Worm (Caenorhabditis elegans): ENCODE results near the gene saeg-1.
A peak's percentile ranks its signal among the peaks of the same experiment; 100 is the strongest.

Gene saeg-1

DNA sequence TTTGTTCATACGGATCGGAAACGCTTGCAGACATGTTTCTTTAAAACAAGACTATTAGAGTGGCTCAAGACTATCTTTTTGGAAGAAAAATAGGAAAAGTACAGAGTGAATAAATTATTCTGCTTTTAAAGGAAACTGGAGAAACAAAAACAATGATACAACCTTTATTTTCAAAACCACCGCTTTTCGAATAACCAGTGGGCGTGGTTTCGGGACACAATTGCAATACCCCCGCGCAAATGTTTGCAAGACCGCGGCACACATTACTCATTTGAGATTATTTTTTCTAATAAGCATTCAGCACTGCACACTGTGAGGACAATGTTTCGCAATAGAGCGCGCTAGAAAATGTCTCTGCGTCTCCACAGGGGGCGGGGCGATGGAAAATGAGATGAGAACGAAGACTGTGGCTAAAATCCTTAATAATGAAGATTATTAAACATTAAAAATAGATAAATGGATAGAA lies 57.6 kb downstream of the saeg-1 start, which contains the start of gene plrg-1 (continued):
- peak; percentile 60 for TF ChIP-seq pag-3 (tag; optimal IDR thresholded peaks at IDR 0.05; ENCODE audit: borderline replicate concordance)
- peak; percentile 58 for TF ChIP-seq ceh-48 (tag; optimal IDR thresholded peaks at IDR 0.05)
- TF ChIP-seq hlh-15 (tag; optimal IDR thresholded peaks at IDR 0.05), result peak; percentile 67
- peak; percentile 37 for TF ChIP-seq odd-2 (tag; optimal IDR thresholded peaks at IDR 0.05)
- TF ChIP-seq lim-6 (tag; optimal IDR thresholded peaks at IDR 0.05), result peak; percentile 74
- peak; percentile 49 for TF ChIP-seq pax-1 (tag; optimal IDR thresholded peaks at IDR 0.05)
- TF ChIP-seq dmd-4 (tag; optimal IDR thresholded peaks at IDR 0.05; ENCODE audit: borderline replicate concordance), result peak; percentile 75
- TF ChIP-seq fax-1 (tag; optimal IDR thresholded peaks at IDR 0.05), result peak; percentile 78
- TF ChIP-seq T23F11.4 (GFP tag; optimal IDR thresholded peaks at IDR 0.05), result peak; percentile 76
- TF ChIP-seq unc-86 (tag; optimal IDR thresholded peaks at IDR 0.05), result peak; percentile 85
- TF ChIP-seq nhr-11 (tag; optimal IDR thresholded peaks at IDR 0.05), result no peak
- TF ChIP-seq ttx-3 (tag; optimal IDR thresholded peaks at IDR 0.05), result peak; percentile 83
- TF ChIP-seq tbx-2 (tag; optimal IDR thresholded peaks at IDR 0.05), result peak; percentile 92
- peak; percentile 86 for TF ChIP-seq unc-3 (GFP tag; conservative IDR thresholded peaks at IDR 0.05)
- peak; percentile 86 for TF ChIP-seq unc-3 (tag; optimal IDR thresholded peaks at IDR 0.05)
- peak; percentile 92 for TF ChIP-seq elt-2 (tag; optimal IDR thresholded peaks at IDR 0.05)
- TF ChIP-seq ceh-45 (GFP tag; IDR thresholded peaks at IDR 0.05), result peak; percentile 76
- TF ChIP-seq C08G9.2 (tag; optimal IDR thresholded peaks at IDR 0.05), result peak; percentile 79
- TF ChIP-seq ceh-14 (tag; optimal IDR thresholded peaks at IDR 0.05), result peak; percentile 95
- TF ChIP-seq fkh-6 (tag; optimal IDR thresholded peaks at IDR 0.05), result peak; percentile 71
- peak; percentile 11 for TF ChIP-seq unc-55 (GFP tag; optimal IDR thresholded peaks at IDR 0.05)
- TF ChIP-seq nhr-232 (tag; optimal IDR thresholded peaks at IDR 0.05), result peak; percentile 75
- TF ChIP-seq pha-2 (tag; optimal IDR thresholded peaks at IDR 0.05), result peak; percentile 82
- TF ChIP-seq pqm-1 (tag; optimal IDR thresholded peaks at IDR 0.05), result peak; percentile 46
- no peak for TF ChIP-seq mec-3 (tag; optimal IDR thresholded peaks at IDR 0.05; ENCODE audit: borderline replicate concordance)
- TF ChIP-seq pros-1 (tag; optimal IDR thresholded peaks at IDR 0.05), result peak; percentile 17
- peak; percentile 79 for TF ChIP-seq lin-11 (tag; optimal IDR thresholded peaks at IDR 0.05)
- TF ChIP-seq hlh-8 (tag; optimal IDR thresholded peaks at IDR 0.05), result peak; percentile 78
- peak; percentile 79 for TF ChIP-seq madf-2 (tag; optimal IDR thresholded peaks at IDR 0.05)
- TF ChIP-seq K09A11.1 (tag; optimal IDR thresholded peaks at IDR 0.05; ENCODE audit: insufficient read depth), result peak; percentile 91
- TF ChIP-seq elt-4 (tag; optimal IDR thresholded peaks at IDR 0.05), result no peak
- TF ChIP-seq dve-1 (tag; optimal IDR thresholded peaks at IDR 0.05), result peak; percentile 35
- peak; percentile 67 for TF ChIP-seq K02D7.2 (tag; optimal IDR thresholded peaks at IDR 0.05)
- peak; percentile 91 for TF ChIP-seq sox-2 (GFP tag; IDR thresholded peaks at IDR 0.05)
- TF ChIP-seq che-1 (tag; optimal IDR thresholded peaks at IDR 0.05), result peak; percentile 76
- peak; percentile 87 for TF ChIP-seq ztf-16 (tag; optimal IDR thresholded peaks at IDR 0.05)
- TF ChIP-seq ceh-19 (GFP tag; optimal IDR thresholded peaks at IDR 0.05), result peak; percentile 93
- TF ChIP-seq ceh-22 (tag; optimal IDR thresholded peaks at IDR 0.05), result peak; percentile 71

DNA sequence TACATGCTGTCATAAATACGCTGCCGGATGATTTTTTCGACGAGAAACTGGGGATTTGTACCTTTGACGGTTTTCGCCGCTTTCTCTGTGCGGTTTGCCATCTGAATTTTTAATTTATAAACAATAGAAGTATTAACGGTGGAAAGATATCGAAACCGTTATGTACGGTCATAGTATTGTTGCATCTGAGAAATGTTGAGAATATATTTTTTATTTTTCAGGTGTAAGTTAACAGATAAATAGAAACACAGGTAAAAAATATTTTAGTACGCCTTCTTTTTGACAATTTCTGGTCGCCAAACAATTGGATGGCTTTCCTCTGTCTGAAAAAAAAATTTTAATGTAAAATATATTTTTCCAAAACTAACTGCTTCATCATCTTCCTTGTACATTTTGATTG lies 59.6 kb downstream of the saeg-1 start, which contains the start of gene prp-38:
Gene prp-38, minus strand, starts transcription at position 101 of the 400 bp plus-strand sequence.
- TF ChIP-seq ceh-22 (tag; optimal IDR thresholded peaks at IDR 0.05) (no peak), sox-4 (tag; optimal IDR thresholded peaks at IDR 0.05) (no peak), ceh-30 (tag; optimal IDR thresholded peaks at IDR 0.05) (no peak), odd-2 (tag; optimal IDR thresholded peaks at IDR 0.05) (no peak), che-1 (tag; optimal IDR thresholded peaks at IDR 0.05) (no peak), unc-86 (tag; optimal IDR thresholded peaks at IDR 0.05) (no peak), tbx-2 (tag; optimal IDR thresholded peaks at IDR 0.05) (no peak), elt-2 (tag; optimal IDR thresholded peaks at IDR 0.05) (no peak), ceh-24 (tag; optimal IDR thresholded peaks at IDR 0.05) (no peak), ref-2 (tag; optimal IDR thresholded peaks at IDR 0.05) (no peak), ceh-19 (GFP tag; optimal IDR thresholded peaks at IDR 0.05) (no peak), ceh-31 (tag; optimal IDR thresholded peaks at IDR 0.05) (no peak), zip-5 (tag; optimal IDR thresholded peaks at IDR 0.05) (no peak), pha-2 (tag; optimal IDR thresholded peaks at IDR 0.05) (no peak), unc-42 (tag; optimal IDR thresholded peaks at IDR 0.05) (no peak), rnt-1 (tag; optimal IDR thresholded peaks at IDR 0.05) (no peak)

Measured in whole organism, late embryonic.